Worm (Caenorhabditis elegans): ENCODE data around the gene npa-1.

DNA sequence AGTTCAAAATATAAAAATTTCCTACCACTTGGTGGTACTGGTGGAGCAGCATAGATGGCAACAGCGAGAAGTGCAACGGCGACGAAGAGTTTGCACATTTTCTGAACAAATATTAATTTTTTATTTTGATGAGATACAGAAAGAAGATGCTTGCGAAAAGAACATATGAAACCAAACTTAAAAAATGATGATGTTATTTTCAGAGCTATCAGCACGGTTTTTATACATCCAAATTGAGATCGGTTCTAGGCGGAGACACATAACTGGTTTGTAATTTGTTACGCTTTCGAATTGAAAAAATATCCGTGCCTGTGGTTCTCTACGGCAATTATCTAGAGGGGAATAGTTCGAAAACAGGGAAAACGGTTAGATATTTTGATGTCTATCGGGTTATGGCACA lies 22.5 kb upstream of the npa-1 start, which contains the start of gene txt-17:
- no peak for TF ChIP-seq mdl-1 (tag; optimal IDR thresholded peaks at IDR 0.05)
- no peak for TF ChIP-seq ZK546.5 (tag; optimal IDR thresholded peaks at IDR 0.05)
- no peak for TF ChIP-seq zag-1 (tag; optimal IDR thresholded peaks at IDR 0.05)
- TF ChIP-seq nhr-23 (tag; optimal IDR thresholded peaks at IDR 0.05), result no peak
- no peak for TF ChIP-seq skn-1 (tag; optimal IDR thresholded peaks at IDR 0.05)
- no peak for TF ChIP-seq ztf-11 (tag; optimal IDR thresholded peaks at IDR 0.05)
- TF ChIP-seq ama-1 (optimal IDR thresholded peaks at IDR 0.05), result no peak
- TF ChIP-seq nhr-12 (tag; optimal IDR thresholded peaks at IDR 0.05), result no peak
- TF ChIP-seq lin-39 (tag; optimal IDR thresholded peaks at IDR 0.05), result no peak
- no peak for TF ChIP-seq blmp-1 (tag; optimal IDR thresholded peaks at IDR 0.05; ENCODE audit: insufficient read depth)
- no peak for TF ChIP-seq nhr-237 (tag; optimal IDR thresholded peaks at IDR 0.05)
- no peak for TF ChIP-seq snpc-4 (tag; optimal IDR thresholded peaks at IDR 0.05)
- TF ChIP-seq aly-2 (tag; optimal IDR thresholded peaks at IDR 0.05), result no peak
